Worm (Caenorhabditis elegans): ENCODE data around the gene srh-10.

DNA sequence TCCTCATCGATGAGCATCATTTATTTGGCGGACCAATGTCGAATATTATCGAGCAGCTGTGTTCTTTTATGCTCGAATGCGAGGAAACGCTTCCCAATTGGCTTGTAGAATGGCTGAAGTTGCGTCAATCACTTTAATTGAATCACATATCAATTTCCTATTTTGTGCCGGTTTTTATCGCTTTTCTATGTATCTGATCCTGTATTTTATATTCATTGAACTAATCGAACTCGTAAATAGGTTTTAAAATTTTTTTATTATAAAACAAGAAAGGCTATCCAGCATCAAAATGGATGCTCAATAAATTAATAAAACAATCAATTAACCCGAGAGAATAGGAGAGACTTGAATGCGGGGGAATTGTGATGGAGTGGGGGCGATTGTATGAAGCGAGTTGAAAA lies 31.8 kb upstream of the srh-10 start:
- TF ChIP-seq nhr-237 (tag; optimal IDR thresholded peaks at IDR 0.05) (no peak), unc-62 (GFP tag; optimal IDR thresholded peaks at IDR 0.05) (no peak), nhr-76 (tag; optimal IDR thresholded peaks at IDR 0.05) (no peak), elt-1 (tag; optimal IDR thresholded peaks at IDR 0.05) (no peak), nhr-28 (tag; optimal IDR thresholded peaks at IDR 0.05) (no peak), nhr-12 (tag; optimal IDR thresholded peaks at IDR 0.05) (no peak), ztf-11 (tag; optimal IDR thresholded peaks at IDR 0.05) (no peak), lin-39 (tag; optimal IDR thresholded peaks at IDR 0.05) (no peak), nhr-77 (tag; optimal IDR thresholded peaks at IDR 0.05) (peak; percentile 44), elt-2 (tag; optimal IDR thresholded peaks at IDR 0.05) (peak; percentile 40)
